Fruit fly (Drosophila melanogaster) whole organism, wandering third instar larva: ENCODE data around the gene CG13707.

ENCODE experiments used
- Abd-B ChIP-seq: fragments of >200 bp; optimal IDR thresholded peaks from 2 replicates; lab custom pipeline; 2017; ENCODE audit warnings: missing biosample characterization, missing genetic modification characterization
- CG32264 ChIP-seq: fragments of 200-800 bp; sonication (Bioruptor generic); optimal IDR thresholded peaks from 2 replicates; lab custom pipeline; 2016; ENCODE audit warnings: missing biosample characterization, missing genetic modification characterization
- CG9705 ChIP-seq: fragments of 200-800 bp; sonication (Bioruptor generic); optimal IDR thresholded peaks from 2 replicates; lab custom pipeline; 2018; ENCODE audit warnings: missing biosample characterization, mild to moderate bottlenecking, missing genetic modification characterization
- CrebA ChIP-seq: fragments of 200-800 bp; sonication (Bioruptor generic); optimal IDR thresholded peaks from 2 replicates; lab custom pipeline; 2016; ENCODE audit warnings: missing biosample characterization, mild to moderate bottlenecking, missing genetic modification characterization, borderline replicate concordance
- Dfd ChIP-seq: fragments of >200 bp; optimal IDR thresholded peaks from 2 replicates; lab custom pipeline; 2017; ENCODE audit warnings: missing biosample characterization, missing genetic modification characterization
- HLH106 ChIP-seq: fragments of 200-800 bp; optimal IDR thresholded peaks from 3 replicates; lab custom pipeline; 2019; ENCODE audit warnings: missing biosample characterization, mild to moderate bottlenecking, missing genetic modification characterization, moderate library complexity
- Hnf4 ChIP-seq: fragments of 200-800 bp; sonication (Bioruptor generic); optimal IDR thresholded peaks from 2 replicates; lab custom pipeline; 2016; ENCODE audit warnings: missing biosample characterization, mild to moderate bottlenecking, missing genetic modification characterization
- Hr78 ChIP-seq: fragments of >200 bp; optimal IDR thresholded peaks from 2 replicates; lab custom pipeline; 2017; ENCODE audit warnings: missing biosample characterization, missing genetic modification characterization
- Jra ChIP-seq: sonication (Bioruptor generic); optimal IDR thresholded peaks from 2 replicates; lab custom pipeline; 2016; ENCODE audit warnings: missing biosample characterization, missing genetic modification characterization
- Myc ChIP-seq: fragments of >200 bp; optimal IDR thresholded peaks from 2 replicates; lab custom pipeline; 2017
- OdsH ChIP-seq: fragments of 200-800 bp; sonication (Bioruptor generic); optimal IDR thresholded peaks from 2 replicates; lab custom pipeline; 2016; ENCODE audit warnings: missing biosample characterization, mild to moderate bottlenecking, missing genetic modification characterization
- Rel ChIP-seq, 2 experiments: fragments of 200-800 bp; sonication (Bioruptor generic) in 1 of 2; optimal IDR thresholded peaks; 2 replicates in 1 of 2; 3 replicates in 1 of 2; lab custom pipeline; 2016 to 2019; ENCODE audit warnings: mild to moderate bottlenecking in 2 of 2, missing biosample characterization in 2 of 2, missing genetic modification characterization in 2 of 2, moderate library complexity in 1 of 2
- Sp1 ChIP-seq: fragments of 200-800 bp; sonication (Bioruptor generic); optimal IDR thresholded peaks from 3 replicates; lab custom pipeline; 2019; ENCODE audit warnings: missing biosample characterization, mild to moderate bottlenecking, missing genetic modification characterization, moderate library complexity
- Vsx2 ChIP-seq: fragments of 200-300, 225-300 bp; sonication (Bioruptor generic); optimal IDR thresholded peaks from 2 replicates; lab custom pipeline; 2018; ENCODE audit warnings: missing biosample characterization, missing genetic modification characterization; ENCODE audit not compliant: partially characterized antibody
- brk ChIP-seq: fragments of 200-800 bp; sonication (Bioruptor generic); optimal IDR thresholded peaks from 2 replicates; lab custom pipeline; 2016; ENCODE audit warnings: missing biosample characterization, mild to moderate bottlenecking, missing genetic modification characterization
- dmrt93B ChIP-seq: fragments of 200-800 bp; sonication (Bioruptor generic); optimal IDR thresholded peaks from 2 replicates; lab custom pipeline; 2018; ENCODE audit warnings: missing biosample characterization, mild to moderate bottlenecking, missing genetic modification characterization
- dsf ChIP-seq: sonication (Bioruptor generic); optimal IDR thresholded peaks from 2 replicates; lab custom pipeline; 2016; ENCODE audit warnings: missing biosample characterization, missing genetic modification characterization, borderline replicate concordance
- fru ChIP-seq: fragments of 200-800 bp; sonication (Bioruptor generic); optimal IDR thresholded peaks from 3 replicates; lab custom pipeline; 2016; ENCODE audit warnings: missing biosample characterization, mild to moderate bottlenecking, missing genetic modification characterization
- jim ChIP-seq: fragments of 175-275, 200-325 bp; sonication (Bioruptor generic); optimal IDR thresholded peaks from 2 replicates; lab custom pipeline; 2016; ENCODE audit warnings: missing biosample characterization, mild to moderate bottlenecking, missing genetic modification characterization
- pan ChIP-seq: fragments of >200 bp; optimal IDR thresholded peaks from 2 replicates; lab custom pipeline; 2017
- psq ChIP-seq: fragments of 200-800 bp; sonication (Bioruptor generic); optimal IDR thresholded peaks from 3 replicates; lab custom pipeline; 2017; ENCODE audit warnings: missing biosample characterization, mild to moderate bottlenecking, missing genetic modification characterization, moderate library complexity
- rgr ChIP-seq: fragments of 200-800 bp; sonication (Bioruptor generic); optimal IDR thresholded peaks from 3 replicates; lab custom pipeline; 2016; ENCODE audit warnings: missing biosample characterization, mild to moderate bottlenecking, missing genetic modification characterization
- sage ChIP-seq: fragments of 200-800 bp; sonication (Bioruptor generic); optimal IDR thresholded peaks from 2 replicates; lab custom pipeline; 2016; ENCODE audit warnings: missing biosample characterization, mild to moderate bottlenecking, missing genetic modification characterization
- sv ChIP-seq: fragments of 200-800 bp; sonication (Bioruptor generic); optimal IDR thresholded peaks from 3 replicates; lab custom pipeline; 2016; ENCODE audit warnings: missing biosample characterization, missing genetic modification characterization
- tai ChIP-seq: sonication (Bioruptor generic); optimal IDR thresholded peaks from 2 replicates; lab custom pipeline; 2016; ENCODE audit warnings: missing biosample characterization, missing genetic modification characterization
- woc ChIP-seq: sonication (Bioruptor generic); optimal IDR thresholded peaks from 2 replicates; lab custom pipeline; 2016; ENCODE audit warnings: missing biosample characterization, mild to moderate bottlenecking, missing genetic modification characterization

Gene CG13707

DNA sequence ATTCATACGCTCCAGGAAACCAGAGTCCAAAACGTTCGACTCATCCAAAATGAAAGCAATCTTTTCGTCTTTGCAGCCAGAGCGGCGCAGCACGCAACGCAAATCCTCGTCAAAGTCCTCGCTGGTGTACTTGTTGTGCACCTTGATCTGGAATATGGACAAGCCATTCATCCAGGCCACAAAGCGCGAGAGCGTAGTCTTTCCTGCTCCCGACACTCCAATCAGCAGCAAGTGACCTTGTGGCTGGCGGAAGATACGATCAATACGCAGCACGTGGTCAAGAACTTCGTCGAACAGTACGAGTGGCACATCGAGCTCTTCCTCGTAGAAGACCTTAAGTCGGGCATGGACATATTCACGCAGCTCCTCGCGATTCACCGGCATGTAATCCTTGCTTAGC lies 25.7 kb downstream of the CG13707 start:
- no peak for TF ChIP-seq OdsH (GFP tag; lab: Kevin White, UChicago)
- no peak for TF ChIP-seq woc (GFP tag; lab: Kevin White, UChicago)
- no peak for TF ChIP-seq HLH106 (tag; lab: Kevin White, UChicago)
- no peak for TF ChIP-seq sv (GFP tag; lab: Kevin White, UChicago)
- TF ChIP-seq dsf (GFP tag; lab: Kevin White, UChicago) = no peak
- no peak for TF ChIP-seq Rel (GFP tag; optimal IDR thresholded peaks at IDR 0.05; lab: Kevin White, UChicago)
- no peak for TF ChIP-seq Rel (tag; optimal IDR thresholded peaks at IDR 0.05; lab: Kevin White, UChicago)
- no peak for TF ChIP-seq Abd-B (GFP tag; lab: Kevin White, UChicago)
- no peak for TF ChIP-seq pan (lab: Kevin White, UChicago)
- TF ChIP-seq Hnf4 (GFP tag; lab: Kevin White, UChicago) = no peak
- no peak for TF ChIP-seq tai (GFP tag; lab: Kevin White, UChicago)
- no peak for TF ChIP-seq Sp1 (GFP tag; lab: Kevin White, UChicago)
- TF ChIP-seq Jra (GFP tag; lab: Kevin White, UChicago) = no peak
- TF ChIP-seq psq (GFP tag; lab: Kevin White, UChicago) = no peak
- TF ChIP-seq Vsx2 (GFP tag; lab: Kevin White, UChicago) = no peak
- no peak for TF ChIP-seq Myc (lab: Kevin White, UChicago)
- no peak for TF ChIP-seq rgr (GFP tag; lab: Kevin White, UChicago)
- TF ChIP-seq CG32264 = no peak

DNA sequence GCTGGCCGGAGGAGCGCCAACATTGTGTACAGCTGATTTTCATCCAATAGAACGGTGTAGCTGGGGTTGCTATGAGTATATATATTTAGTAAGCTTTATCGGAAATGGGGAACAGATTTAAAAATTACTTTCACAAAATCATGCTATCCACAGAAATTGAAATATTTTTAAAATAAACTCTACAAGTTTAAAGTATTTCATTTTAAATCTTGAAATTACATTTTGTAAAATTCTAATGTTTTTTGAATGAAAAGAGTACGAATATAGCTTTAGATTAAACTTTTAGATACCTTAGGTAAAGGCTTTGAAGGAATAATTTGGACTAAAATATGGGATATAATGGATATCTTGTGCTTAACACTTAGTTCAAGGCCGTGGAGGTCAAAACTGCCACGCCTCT lies 32.6 kb downstream of the CG13707 start, which contains the start of gene CG18808:
Gene CG18808 (minus strand): TSS at position 101 of the 400 bp plus-strand sequence.
- TF ChIP-seq jim = no peak
- no peak for TF ChIP-seq fru (GFP tag; lab: Kevin White, UChicago)
- no peak for TF ChIP-seq Dfd (GFP tag; lab: Kevin White, UChicago)
- TF ChIP-seq Rel (GFP tag; optimal IDR thresholded peaks at IDR 0.05; lab: Kevin White, UChicago) = no peak
- no peak for TF ChIP-seq Rel (tag; optimal IDR thresholded peaks at IDR 0.05; lab: Kevin White, UChicago)
- no peak for TF ChIP-seq brk (GFP tag; lab: Kevin White, UChicago)
- no peak for TF ChIP-seq Myc (lab: Kevin White, UChicago)

DNA sequence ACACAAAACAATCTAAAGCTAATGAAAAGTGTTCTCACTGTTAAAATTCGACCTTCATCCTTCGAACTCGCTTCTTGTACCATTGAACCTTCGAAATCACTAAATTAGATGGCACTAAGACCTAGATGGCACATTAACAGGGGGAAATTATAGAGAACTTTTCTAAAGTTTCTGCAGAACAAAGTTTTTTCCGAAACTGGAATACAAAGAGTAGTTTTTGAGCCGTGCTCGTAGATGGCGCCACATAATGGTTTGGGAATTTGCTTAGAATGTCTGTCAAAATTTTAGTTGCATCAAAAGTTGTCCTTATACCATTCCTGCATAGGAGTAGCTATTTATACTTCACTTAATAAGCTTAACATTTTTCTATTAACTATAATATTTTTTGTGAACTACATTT lies 34.2 kb downstream of the CG13707 start:
- TF ChIP-seq Myc (lab: Kevin White, UChicago) = peak; percentile 75
- TF ChIP-seq Rel (GFP tag; optimal IDR thresholded peaks at IDR 0.05; lab: Kevin White, UChicago) = no peak
- TF ChIP-seq Rel (tag; optimal IDR thresholded peaks at IDR 0.05; lab: Kevin White, UChicago) = no peak
- no peak for TF ChIP-seq Jra (GFP tag; lab: Kevin White, UChicago)

DNA sequence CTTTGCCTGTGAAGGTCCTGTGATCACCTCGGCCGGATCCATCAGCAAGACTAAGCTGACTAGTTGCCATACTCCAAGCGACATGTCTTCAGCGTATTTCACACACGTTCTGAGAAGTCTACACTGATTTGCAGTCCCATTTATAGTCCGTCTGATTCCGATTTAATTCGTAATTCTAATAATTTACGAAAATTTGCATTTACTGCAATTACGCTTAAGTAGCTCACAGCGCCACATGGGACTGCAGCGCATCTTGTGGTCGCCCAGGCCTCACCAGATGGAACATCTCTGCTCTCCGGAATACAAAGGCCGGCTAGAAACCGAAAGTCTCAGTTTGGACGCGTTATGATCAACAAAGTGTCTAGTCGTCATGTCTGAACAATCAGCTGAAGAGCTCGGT lies 34.7 kb downstream of the CG13707 start, which contains the start of gene CG7509:
Gene CG7509 (minus strand): TSS at position 101 of the 400 bp plus-strand sequence.
- no peak for TF ChIP-seq sv (GFP tag; lab: Kevin White, UChicago)
- no peak for TF ChIP-seq Vsx2 (GFP tag; lab: Kevin White, UChicago)
- no peak for TF ChIP-seq CrebA
- no peak for TF ChIP-seq Sp1 (GFP tag; lab: Kevin White, UChicago)
- no peak for TF ChIP-seq dmrt93B (GFP tag; lab: Kevin White, UChicago)
- TF ChIP-seq Hr78 (GFP tag; lab: Kevin White, UChicago) = no peak
- no peak for TF ChIP-seq CG9705 (GFP tag; lab: Kevin White, UChicago)
- no peak for TF ChIP-seq sage (GFP tag; lab: Kevin White, UChicago)
- TF ChIP-seq Dfd (GFP tag; lab: Kevin White, UChicago) = no peak

DNA sequence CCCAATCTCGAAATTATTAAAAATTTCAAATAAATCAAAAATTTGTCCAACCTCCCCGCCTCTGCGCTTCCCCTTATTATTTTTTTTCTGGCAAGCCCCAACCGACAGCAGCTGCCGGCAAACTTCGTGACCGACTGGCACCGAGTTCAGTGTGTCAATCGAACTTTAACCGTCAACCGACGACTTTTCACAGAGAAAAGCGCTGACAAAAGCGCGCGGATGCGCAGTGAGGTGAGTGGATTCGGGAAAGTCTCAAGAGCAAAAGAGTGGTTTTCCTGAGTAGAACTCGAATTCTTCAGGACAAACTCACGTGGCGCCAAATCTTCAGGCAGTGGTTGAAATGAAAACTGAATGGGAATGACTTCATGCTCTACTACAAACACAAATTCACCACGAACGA lies 39.3 kb downstream of the CG13707 start:
- TF ChIP-seq Hnf4 (GFP tag; lab: Kevin White, UChicago) (no peak), sage (GFP tag; lab: Kevin White, UChicago) (no peak), Vsx2 (GFP tag; lab: Kevin White, UChicago) (no peak)
